Fruit fly (Drosophila melanogaster) whole organism, embryonic: ENCODE data around the gene CG4896.

Experiments
- Aef1 ChIP-seq: fragments of 200-800 bp; sonication (Bioruptor generic); IDR thresholded peaks from 3 replicates; pipeline ENCODE4 v1.3.6; 2022; ENCODE audit warnings: missing biosample characterization, missing genetic modification characterization
- B-H1 ChIP-seq: fragments of 200-800 bp; sonication (Bioruptor generic); IDR thresholded peaks from 3 replicates; pipeline ENCODE4 v1.3.6; 2022; ENCODE audit warnings: missing biosample characterization, missing genetic modification characterization
- CG10274 ChIP-seq: fragments of 200-800 bp; sonication (Bioruptor generic); optimal IDR thresholded peaks from 3 replicates; lab custom pipeline; 2017; ENCODE audit warnings: missing biosample characterization, mild to moderate bottlenecking, missing genetic modification characterization
- CG10959 ChIP-seq: fragments of 200-800 bp; sonication (Bioruptor generic); IDR thresholded peaks from 2 replicates; pipeline ENCODE4 v1.3.6; 2022; ENCODE audit warnings: missing biosample characterization, missing genetic modification characterization
- CG11093 ChIP-seq: fragments of 200-800 bp; sonication (Bioruptor generic); IDR thresholded peaks from 3 replicates; pipeline ENCODE4 v1.3.6; 2022; ENCODE audit warnings: missing biosample characterization, missing genetic modification characterization
- CG11723 ChIP-seq: fragments of 200-800 bp; sonication (Bioruptor generic); optimal IDR thresholded peaks from 2 replicates; lab custom pipeline; 2017; ENCODE audit warnings: missing biosample characterization, mild to moderate bottlenecking, missing genetic modification characterization
- CG12104 ChIP-seq: fragments of 200-800 bp; sonication (Bioruptor generic); optimal IDR thresholded peaks from 3 replicates; lab custom pipeline; 2016; ENCODE audit warnings: missing biosample characterization, missing genetic modification characterization
- CG12744 ChIP-seq: fragments of 200-800 bp; sonication (Bioruptor generic); optimal IDR thresholded peaks from 2 replicates; lab custom pipeline; 2016; ENCODE audit warnings: missing biosample characterization, missing genetic modification characterization
- CG12769 ChIP-seq: fragments of 200-800 bp; sonication (Bioruptor generic); optimal IDR thresholded peaks from 2 replicates; lab custom pipeline; 2019; ENCODE audit warnings: missing biosample characterization, mild to moderate bottlenecking, missing genetic modification characterization, moderate library complexity
- CG14050 ChIP-seq: fragments of 200-800 bp; sonication (Bioruptor generic); IDR thresholded peaks from 3 replicates; pipeline ENCODE4 v1.3.6; 2022; ENCODE audit warnings: missing biosample characterization, missing genetic modification characterization
- CG14667 ChIP-seq: fragments of 200-800 bp; sonication (Bioruptor generic); IDR thresholded peaks from 2 replicates; pipeline ENCODE4 v1.3.6; 2022; ENCODE audit warnings: missing biosample characterization, missing genetic modification characterization
- CG14965 ChIP-seq: fragments of 200-800 bp; sonication (Bioruptor generic); optimal IDR thresholded peaks from 2 replicates; lab custom pipeline; 2016; ENCODE audit warnings: missing biosample characterization, missing genetic modification characterization, borderline replicate concordance
- CG1529 ChIP-seq: fragments of 200-800 bp; sonication (Bioruptor generic); optimal IDR thresholded peaks from 3 replicates; lab custom pipeline; 2018; ENCODE audit warnings: missing biosample characterization, missing genetic modification characterization
- CG17829 ChIP-seq: fragments of 200-800 bp; optimal IDR thresholded peaks from 2 replicates; lab custom pipeline; 2019; ENCODE audit warnings: missing biosample characterization, mild to moderate bottlenecking, missing genetic modification characterization, moderate library complexity
- CG18476 ChIP-seq: fragments of 200-800 bp; sonication (Bioruptor generic); optimal IDR thresholded peaks from 2 replicates; lab custom pipeline; 2016; ENCODE audit warnings: missing biosample characterization, mild to moderate bottlenecking, missing genetic modification characterization
- CG2202 ChIP-seq: fragments of 200-800 bp; sonication (Bioruptor generic); optimal IDR thresholded peaks from 2 replicates; lab custom pipeline; 2018; ENCODE audit warnings: missing biosample characterization, mild to moderate bottlenecking, missing genetic modification characterization
- CG31365 ChIP-seq: fragments of 200-800 bp; sonication (Bioruptor generic); optimal IDR thresholded peaks from 2 replicates; lab custom pipeline; 2018; ENCODE audit warnings: missing biosample characterization, mild to moderate bottlenecking, missing genetic modification characterization
- CG3163 ChIP-seq: fragments of 200-800 bp; sonication (Bioruptor generic); optimal IDR thresholded peaks from 3 replicates; lab custom pipeline; 2016; ENCODE audit warnings: missing biosample characterization, missing genetic modification characterization
- CG32772 ChIP-seq: fragments of 200-800 bp; sonication (Bioruptor generic); IDR thresholded peaks from 2 replicates; pipeline ENCODE4 v1.3.6; 2022; ENCODE audit warnings: missing biosample characterization, missing genetic modification characterization
- CG34422 ChIP-seq: fragments of 200-800 bp; sonication (Bioruptor generic); IDR thresholded peaks from 3 replicates; pipeline ENCODE4 v1.3.6; 2022; ENCODE audit warnings: missing biosample characterization, missing genetic modification characterization
- CG4360 ChIP-seq: fragments of 200-800 bp; sonication (Bioruptor generic); IDR thresholded peaks from 2 replicates; pipeline ENCODE4 v1.3.6; 2022; ENCODE audit warnings: missing biosample characterization, missing genetic modification characterization
- CG43689 ChIP-seq: fragments of 200-800 bp; sonication (Bioruptor generic); IDR thresholded peaks from 2 replicates; pipeline ENCODE4 v1.3.6; 2022; ENCODE audit warnings: missing biosample characterization, missing genetic modification characterization
- CG4730 ChIP-seq: fragments of 200-800 bp; sonication (Bioruptor generic); IDR thresholded peaks from 2 replicates; pipeline ENCODE4 v1.3.6; 2022; ENCODE audit warnings: missing biosample characterization, missing genetic modification characterization
- CG5180 ChIP-seq: fragments of 200-800 bp; sonication (Bioruptor generic); optimal IDR thresholded peaks from 3 replicates; lab custom pipeline; 2017; ENCODE audit warnings: missing biosample characterization, missing genetic modification characterization, mild to moderate bottlenecking, moderate library complexity, missing genetic modification reagents
- CG7271 ChIP-seq: fragments of 200-800 bp; sonication (Bioruptor generic); optimal IDR thresholded peaks from 2 replicates; lab custom pipeline; 2018; ENCODE audit warnings: missing biosample characterization, mild to moderate bottlenecking, missing genetic modification characterization, moderate library complexity
- CG7839 ChIP-seq: fragments of 200-800 bp; sonication (Bioruptor generic); optimal IDR thresholded peaks from 3 replicates; lab custom pipeline; 2018; ENCODE audit warnings: missing biosample characterization, mild to moderate bottlenecking, missing genetic modification characterization, moderate library complexity
- CG8924 ChIP-seq: fragments of 200-800 bp; optimal IDR thresholded peaks from 3 replicates; lab custom pipeline; 2019; ENCODE audit warnings: missing biosample characterization, mild to moderate bottlenecking, missing genetic modification characterization, moderate library complexity
- CG9437 ChIP-seq: fragments of 200-800 bp; sonication (Bioruptor generic); optimal IDR thresholded peaks from 2 replicates; lab custom pipeline; 2018; ENCODE audit warnings: missing biosample characterization, mild to moderate bottlenecking, missing genetic modification characterization
- CG9797 ChIP-seq: fragments of 200-800 bp; sonication (Bioruptor generic); optimal IDR thresholded peaks from 3 replicates; lab custom pipeline; 2018; ENCODE audit warnings: missing biosample characterization, mild to moderate bottlenecking, missing genetic modification characterization
- Fer1 ChIP-seq: fragments of 200-800 bp; sonication (Bioruptor generic); optimal IDR thresholded peaks from 2 replicates; lab custom pipeline; 2017; ENCODE audit warnings: missing biosample characterization, mild to moderate bottlenecking, missing genetic modification characterization
- Hr39 ChIP-seq: fragments of >200 bp; optimal IDR thresholded peaks from 2 replicates; lab custom pipeline; 2017
- MBD-R2 ChIP-seq: fragments of 200-800 bp; sonication (Bioruptor generic); IDR thresholded peaks from 2 replicates; pipeline ENCODE4 v1.3.6; 2022; ENCODE audit warnings: missing biosample characterization, missing genetic modification characterization
- Mad ChIP-seq: fragments of 200-800 bp; sonication (Bioruptor generic); optimal IDR thresholded peaks from 2 replicates; lab custom pipeline; 2016; ENCODE audit warnings: missing biosample characterization, missing genetic modification characterization
- Mes4 ChIP-seq: fragments of 200-800 bp; sonication (Bioruptor generic); optimal IDR thresholded peaks from 2 replicates; lab custom pipeline; 2016; ENCODE audit warnings: missing biosample characterization, missing genetic modification characterization
- Mrtf ChIP-seq: fragments of 200-800 bp; sonication (Bioruptor generic); IDR thresholded peaks from 3 replicates; pipeline ENCODE4 v1.3.6; 2022; ENCODE audit warnings: missing biosample characterization, missing genetic modification characterization
- Optix ChIP-seq: fragments of 200-800 bp; sonication (Bioruptor generic); IDR thresholded peaks from 3 replicates; pipeline ENCODE4 v1.3.6; 2022; ENCODE audit warnings: missing biosample characterization, missing genetic modification characterization
- Poxn ChIP-seq: fragments of 200-800 bp; sonication (Bioruptor generic); IDR thresholded peaks from 2 replicates; pipeline ENCODE4 v1.3.6; 2022; ENCODE audit warnings: missing biosample characterization, missing genetic modification characterization
- Ravus ChIP-seq: fragments of 200-800 bp; sonication (Bioruptor generic); IDR thresholded peaks from 2 replicates; pipeline ENCODE4 v1.3.6; 2022; ENCODE audit warnings: missing biosample characterization, missing genetic modification characterization
- dm ChIP-seq: fragments of 200-800 bp; sonication (Bioruptor generic); optimal IDR thresholded peaks from 3 replicates; lab custom pipeline; 2016; ENCODE audit warnings: missing biosample characterization, missing genetic modification characterization
- fd96Cb ChIP-seq: fragments of 200-800 bp; sonication (Bioruptor generic); optimal IDR thresholded peaks from 2 replicates; lab custom pipeline; 2018; ENCODE audit warnings: missing biosample characterization, mild to moderate bottlenecking, missing genetic modification characterization, moderate library complexity
- gce ChIP-seq: fragments of 200-800 bp; sonication (Bioruptor generic); IDR thresholded peaks from 3 replicates; pipeline ENCODE4 v1.3.6; 2022; ENCODE audit warnings: missing biosample characterization, missing genetic modification characterization
- ken ChIP-seq: fragments of 200-800 bp; sonication (Bioruptor generic); IDR thresholded peaks from 3 replicates; pipeline ENCODE4 v1.3.6; 2022; ENCODE audit warnings: missing biosample characterization, missing genetic modification characterization
- lmd ChIP-seq: fragments of 200-800 bp; sonication (Bioruptor generic); IDR thresholded peaks from 2 replicates; pipeline ENCODE4 v1.3.6; 2022; ENCODE audit warnings: missing biosample characterization, missing genetic modification characterization
- nmo ChIP-seq: fragments of 200-800 bp; sonication (Bioruptor generic); optimal IDR thresholded peaks from 2 replicates; lab custom pipeline; 2018; ENCODE audit warnings: missing biosample characterization, mild to moderate bottlenecking, missing genetic modification characterization, moderate library complexity
- peb ChIP-seq: fragments of 200-800 bp; sonication (Bioruptor generic); IDR thresholded peaks from 2 replicates; pipeline ENCODE4 v1.3.6; 2022; ENCODE audit warnings: missing biosample characterization, missing genetic modification characterization
- ranshi ChIP-seq: fragments of 200-800 bp; sonication (Bioruptor generic); IDR thresholded peaks from 2 replicates; pipeline ENCODE4 v1.3.6; 2022; ENCODE audit warnings: missing biosample characterization, missing genetic modification characterization
- ro ChIP-seq: fragments of 200-800 bp; sonication (Bioruptor generic); IDR thresholded peaks from 2 replicates; pipeline ENCODE4 v1.3.6; 2022; ENCODE audit warnings: missing biosample characterization, missing genetic modification characterization
- scrt ChIP-seq: fragments of 200-800 bp; sonication (Bioruptor generic); optimal IDR thresholded peaks from 2 replicates; lab custom pipeline; 2018; ENCODE audit warnings: missing biosample characterization, mild to moderate bottlenecking, missing genetic modification characterization, moderate library complexity
- tin ChIP-seq: fragments of 200-800 bp; sonication (Bioruptor generic); optimal IDR thresholded peaks from 3 replicates; lab custom pipeline; 2016; ENCODE audit warnings: missing biosample characterization, missing genetic modification characterization
- tio ChIP-seq: fragments of 200-800 bp; sonication (Bioruptor generic); optimal IDR thresholded peaks from 2 replicates; lab custom pipeline; 2017; ENCODE audit warnings: missing biosample characterization, missing genetic modification characterization, inconsistent platforms
- vfl ChIP-seq: fragments of 200-800 bp; sonication (Bioruptor generic); optimal IDR thresholded peaks from 2 replicates; lab custom pipeline; 2016; ENCODE audit warnings: missing biosample characterization, missing genetic modification characterization
- yki ChIP-seq: fragments of >200 bp; optimal IDR thresholded peaks from 3 replicates; lab custom pipeline; 2018
- zfh2 ChIP-seq: fragments of 200-800 bp; sonication (Bioruptor generic); optimal IDR thresholded peaks from 2 replicates; lab custom pipeline; 2016; ENCODE audit warnings: missing biosample characterization, missing genetic modification characterization

The CG4896 gene

dm6 chr2L:1217892-1218473, 40.5 kb downstream of the CG4896 start (continued):
- TF ChIP-seq ken (GFP tag; lab: Robert Waterston, UW) (no peak), peb (no peak), Mes4 (GFP tag; lab: Kevin White, UChicago) (no peak), CG10274 (GFP tag; lab: Kevin White, UChicago) (no peak), CG11093 (no peak), zfh2 (GFP tag; lab: Kevin White, UChicago) (no peak), ro (GFP tag; lab: Robert Waterston, UW) (no peak), CG9797 (no peak), CG12104 (GFP tag; lab: Kevin White, UChicago) (no peak), CG7839 (tag; lab: Kevin White, UChicago) (peak; percentile 40), fd96Cb (tag; lab: Kevin White, UChicago) (no peak), CG10959 (GFP tag; lab: Robert Waterston, UW) (no peak), CG43689 (GFP tag; lab: Robert Waterston, UW) (peak; percentile 47; the same call in 1 of the 2 replicates), CG3163 (no peak), Mad (GFP tag; lab: Kevin White, UChicago) (no peak), MBD-R2 (no peak), Optix (0 out of 3 replicates have a peak, but pooled peaks have one; percentile 38), CG14050 (GFP tag; lab: Robert Waterston, UW) (0 out of 3 replicates have a peak, but pooled peaks have one; percentile 10), CG14667 (GFP tag; lab: Robert Waterston, UW) (no peak), yki (lab: Kevin White, UChicago) (no peak), scrt (GFP tag; lab: Kevin White, UChicago) (no peak), CG34422 (no peak), ranshi (GFP tag; lab: Robert Waterston, UW) (0 out of 2 replicates have a peak, but pooled peaks have one; percentile 24), tin (GFP tag; lab: Kevin White, UChicago) (no peak), CG2202 (tag; lab: Kevin White, UChicago) (no peak), Hr39 (lab: Kevin White, UChicago) (no peak), CG17829 (tag; lab: Kevin White, UChicago) (no peak), Poxn (GFP tag; lab: Robert Waterston, UW) (no peak), dm (GFP tag; lab: Kevin White, UChicago) (no peak), Fer1 (no peak), CG7271 (tag; lab: Kevin White, UChicago) (no peak), CG4360 (GFP tag; lab: Robert Waterston, UW) (no peak), CG1529 (no peak), Aef1 (GFP tag; lab: Robert Waterston, UW) (no peak), vfl (GFP tag; lab: Kevin White, UChicago) (no peak), CG12744 (GFP tag; lab: Kevin White, UChicago) (no peak), CG11723 (no peak), tio (GFP tag; lab: Kevin White, UChicago) (peak; percentile 62), nmo (GFP tag; lab: Kevin White, UChicago) (no peak), B-H1 (no peak), CG14965 (GFP tag; lab: Kevin White, UChicago) (no peak), lmd (peak; percentile 28; the same call in 1 of the 2 replicates), CG18476 (GFP tag; lab: Kevin White, UChicago) (no peak), CG9437 (GFP tag; lab: Kevin White, UChicago) (peak; percentile 31), CG8924 (peak; percentile 38), CG32772 (GFP tag; lab: Robert Waterston, UW) (no peak), gce (GFP tag; lab: Robert Waterston, UW) (no peak), CG12769 (tag; lab: Kevin White, UChicago) (peak; percentile 57), CG31365 (tag; lab: Kevin White, UChicago) (no peak), Ravus (no peak), CG4730 (GFP tag; lab: Robert Waterston, UW) (peak; percentile 21; the same call in 1 of the 2 replicates), Mrtf (no peak), CG5180 (GFP tag; lab: Kevin White, UChicago) (no peak)
